Fruit fly (Drosophila melanogaster) whole organism, embryonic: ENCODE measurements around the gene CG13700.

Source experiments
- Awh ChIP-seq: fragments of 200-800 bp; sonication (Bioruptor generic); IDR thresholded peaks from 2 replicates; pipeline ENCODE4, ENCODE4 v1.3.6; 2022; ENCODE audit warnings: missing biosample characterization, missing genetic modification characterization
- CG10147 ChIP-seq: fragments of 200-800 bp; sonication (Bioruptor generic); optimal IDR thresholded peaks from 2 replicates; lab custom pipeline; 2019; ENCODE audit warnings: missing biosample characterization, mild to moderate bottlenecking, missing genetic modification characterization, moderate library complexity
- CG11398 ChIP-seq: fragments of 200-800 bp; sonication (Bioruptor generic); optimal IDR thresholded peaks from 2 replicates; lab custom pipeline; 2016; ENCODE audit warnings: missing biosample characterization, missing genetic modification characterization
- CG14014 ChIP-seq: fragments of 200-800 bp; sonication (Bioruptor generic); IDR thresholded peaks from 2 replicates; pipeline ENCODE4 v1.3.6; 2022; ENCODE audit warnings: missing biosample characterization, missing genetic modification characterization
- CG15479 ChIP-seq: fragments of 200-800 bp; sonication (Bioruptor generic); optimal IDR thresholded peaks from 3 replicates; lab custom pipeline; 2019; ENCODE audit warnings: missing biosample characterization, mild to moderate bottlenecking, missing genetic modification characterization, moderate library complexity
- CG16813 ChIP-seq: fragments of 200-800 bp; sonication (Bioruptor generic); IDR thresholded peaks from 3 replicates; pipeline ENCODE4 v1.3.6; 2022; ENCODE audit warnings: missing biosample characterization, missing genetic modification characterization; ENCODE audit not compliant: partially characterized antibody
- CG2199 ChIP-seq: fragments of 200-800 bp; sonication (Bioruptor generic); IDR thresholded peaks from 3 replicates; pipeline ENCODE4 v1.3.6; 2022; ENCODE audit warnings: missing biosample characterization, missing genetic modification characterization
- CG3065 ChIP-seq: fragments of 200-800 bp; sonication (Bioruptor generic); optimal IDR thresholded peaks from 2 replicates; lab custom pipeline; 2016; ENCODE audit warnings: missing biosample characterization, missing genetic modification characterization
- CG3163 ChIP-seq: fragments of 200-800 bp; sonication (Bioruptor generic); optimal IDR thresholded peaks from 3 replicates; lab custom pipeline; 2016; ENCODE audit warnings: missing biosample characterization, missing genetic modification characterization
- CG32772 ChIP-seq: fragments of 200-800 bp; sonication (Bioruptor generic); IDR thresholded peaks from 2 replicates; pipeline ENCODE4 v1.3.6; 2022; ENCODE audit warnings: missing biosample characterization, missing genetic modification characterization
- CG4328 ChIP-seq: fragments of 200-800 bp; sonication (Bioruptor generic); optimal IDR thresholded peaks from 3 replicates; lab custom pipeline; 2017; ENCODE audit warnings: missing biosample characterization, missing genetic modification reagents, missing genetic modification characterization
- CG6254 ChIP-seq: fragments of 200-800 bp; sonication (Bioruptor generic); optimal IDR thresholded peaks from 3 replicates; lab custom pipeline; 2017; ENCODE audit warnings: mild to moderate bottlenecking, missing biosample characterization, missing genetic modification reagents, missing genetic modification characterization
- CG7271 ChIP-seq: fragments of 200-800 bp; sonication (Bioruptor generic); optimal IDR thresholded peaks from 2 replicates; lab custom pipeline; 2018; ENCODE audit warnings: missing biosample characterization, mild to moderate bottlenecking, missing genetic modification characterization, moderate library complexity
- CrebB ChIP-seq: fragments of 200-800 bp; sonication (Bioruptor generic); optimal IDR thresholded peaks from 3 replicates; lab custom pipeline; 2018; ENCODE audit warnings: missing biosample characterization, mild to moderate bottlenecking, missing genetic modification characterization
- D ChIP-seq, 2 experiments: fragments of 200-800 bp in 1 of 2; fragments of >200 bp in 1 of 2; sonication (Bioruptor generic) in 1 of 2; optimal IDR thresholded peaks; 2 replicates in 1 of 2; 3 replicates in 1 of 2; lab custom pipeline; 2017; ENCODE audit warnings: mild to moderate bottlenecking in 1 of 2, missing biosample characterization in 1 of 2, missing genetic modification characterization in 1 of 2, missing genetic modification reagents in 1 of 2
- Dfd ChIP-seq, 2 experiments: fragments of >200 bp; optimal IDR thresholded peaks; 2 replicates each; lab custom pipeline; 2017; ENCODE audit warnings: missing biosample characterization in 2 of 2, missing genetic modification characterization in 2 of 2
- Dip3 ChIP-seq: fragments of 200-800 bp; sonication (Bioruptor generic); optimal IDR thresholded peaks from 3 replicates; lab custom pipeline; 2016; ENCODE audit warnings: missing biosample characterization, missing genetic modification characterization
- E2f2 ChIP-seq: fragments of 200-800 bp; sonication (Bioruptor generic); IDR thresholded peaks from 2 replicates; pipeline ENCODE4 v1.3.6; 2022; ENCODE audit warnings: missing biosample characterization, missing genetic modification characterization
- HHEX ChIP-seq: fragments of 200-800 bp; sonication (Bioruptor generic); optimal IDR thresholded peaks from 3 replicates; lab custom pipeline; 2017; ENCODE audit warnings: missing biosample characterization, mild to moderate bottlenecking, missing genetic modification characterization, missing genetic modification reagents
- Max ChIP-seq: fragments of 200-800 bp; sonication (Bioruptor generic); optimal IDR thresholded peaks from 2 replicates; lab custom pipeline; 2016; ENCODE audit warnings: missing biosample characterization, mild to moderate bottlenecking, missing genetic modification characterization
- Meics ChIP-seq: fragments of 200-800 bp; sonication (Bioruptor generic); optimal IDR thresholded peaks from 2 replicates; lab custom pipeline; 2017; ENCODE audit warnings: missing biosample characterization, mild to moderate bottlenecking, missing genetic modification characterization
- NC2β ChIP-seq: fragments of 200-800 bp; sonication (Bioruptor generic); optimal IDR thresholded peaks from 2 replicates; lab custom pipeline; 2016; ENCODE audit warnings: missing biosample characterization, missing genetic modification characterization
- Nf-YA ChIP-seq: fragments of 200-800 bp; sonication (Bioruptor generic); IDR thresholded peaks from 2 replicates; pipeline ENCODE4 v1.3.6; 2022; ENCODE audit warnings: missing biosample characterization, missing genetic modification characterization
- NfI ChIP-seq: fragments of 200-800 bp; sonication (Bioruptor generic); optimal IDR thresholded peaks from 3 replicates; lab custom pipeline; 2018; ENCODE audit warnings: missing biosample characterization, mild to moderate bottlenecking, missing genetic modification characterization, moderate library complexity
- PHDP ChIP-seq: fragments of 200-800 bp; sonication (Bioruptor generic); optimal IDR thresholded peaks from 3 replicates; lab custom pipeline; 2018; ENCODE audit warnings: missing biosample characterization, mild to moderate bottlenecking, missing genetic modification characterization, moderate library complexity
- Sry-β ChIP-seq: fragments of 200-800 bp; sonication (Bioruptor generic); optimal IDR thresholded peaks from 2 replicates; lab custom pipeline; 2018; ENCODE audit warnings: missing biosample characterization, mild to moderate bottlenecking, missing genetic modification characterization, moderate library complexity
- Xrp1 ChIP-seq: fragments of 200-800 bp; sonication (Bioruptor generic); IDR thresholded peaks from 2 replicates; pipeline ENCODE4 v1.3.6; 2022; ENCODE audit warnings: missing biosample characterization, missing genetic modification characterization
- ab ChIP-seq: fragments of 200-800 bp; sonication (Bioruptor generic); optimal IDR thresholded peaks from 2 replicates; lab custom pipeline; 2016; ENCODE audit warnings: missing biosample characterization, missing genetic modification characterization
- abd-A ChIP-seq: fragments of 200-800 bp; sonication (Bioruptor generic); optimal IDR thresholded peaks from 3 replicates; lab custom pipeline; 2019; ENCODE audit warnings: missing biosample characterization, mild to moderate bottlenecking, missing genetic modification characterization, moderate library complexity
- ato ChIP-seq: fragments of 200-800 bp; sonication (Bioruptor generic); IDR thresholded peaks from 2 replicates; pipeline ENCODE4 v1.3.6; 2022; ENCODE audit warnings: missing biosample characterization, missing genetic modification characterization; ENCODE audit not compliant: partially characterized antibody
- bcd ChIP-seq: fragments of 200-800 bp; sonication (Bioruptor generic); optimal IDR thresholded peaks from 2 replicates; lab custom pipeline; 2017; ENCODE audit warnings: missing biosample characterization, mild to moderate bottlenecking, missing genetic modification characterization
- bigmax ChIP-seq: fragments of 200-800 bp; sonication (Bioruptor generic); optimal IDR thresholded peaks from 2 replicates; lab custom pipeline; 2018; ENCODE audit warnings: missing biosample characterization, mild to moderate bottlenecking, missing genetic modification characterization
- bsh ChIP-seq, 2 experiments: fragments of 200-800 bp; sonication (Bioruptor generic); optimal IDR thresholded peaks; 2 replicates each; lab custom pipeline; 2017 to 2018; ENCODE audit warnings: mild to moderate bottlenecking in 2 of 2, missing biosample characterization in 2 of 2, missing genetic modification characterization in 2 of 2, moderate library complexity in 1 of 2
- crc ChIP-seq: fragments of 200-800 bp; sonication (Bioruptor generic); optimal IDR thresholded peaks from 2 replicates; lab custom pipeline; 2016; ENCODE audit warnings: missing biosample characterization, missing genetic modification characterization
- croc ChIP-seq: fragments of 200-800 bp; sonication (Bioruptor generic); conservative IDR thresholded peaks from 3 replicates; pipeline ENCODE4 v1.3.6; 2022; ENCODE audit warnings: missing biosample characterization, missing genetic modification characterization
- da ChIP-seq: fragments of 200-800 bp; sonication (Bioruptor generic); optimal IDR thresholded peaks from 2 replicates; lab custom pipeline; 2016; ENCODE audit warnings: missing biosample characterization, missing genetic modification characterization
- dimm ChIP-seq: fragments of 200-800 bp; sonication (Bioruptor generic); IDR thresholded peaks from 2 replicates; pipeline ENCODE4 v1.3.6; 2022; ENCODE audit warnings: missing biosample characterization, missing genetic modification characterization
- hkb ChIP-seq, 2 experiments: fragments of 200-800 bp in 1 of 2; fragments of >200 bp in 1 of 2; sonication (Bioruptor generic) in 1 of 2; IDR thresholded peaks in 1 of 2; optimal IDR thresholded peaks in 1 of 2; 2 replicates each; pipeline versions ENCODE4 v1.3.6 to Lab custom; 2017 to 2022; ENCODE audit warnings: missing biosample characterization in 1 of 2, missing genetic modification characterization in 1 of 2
- jing ChIP-seq: fragments of 200-800 bp; sonication (Bioruptor generic); optimal IDR thresholded peaks from 2 replicates; lab custom pipeline; 2018; ENCODE audit warnings: missing biosample characterization, mild to moderate bottlenecking, missing genetic modification characterization
- jumu ChIP-seq: fragments of 200-800 bp; sonication (Bioruptor generic); optimal IDR thresholded peaks from 3 replicates; lab custom pipeline; 2016; ENCODE audit warnings: missing biosample characterization, missing genetic modification characterization
- kni ChIP-seq: fragments of 200-800 bp; sonication (Bioruptor generic); optimal IDR thresholded peaks from 3 replicates; lab custom pipeline; 2017; ENCODE audit warnings: mild to moderate bottlenecking, missing biosample characterization, missing genetic modification reagents, missing genetic modification characterization
- oc ChIP-seq: fragments of 200-800 bp; sonication (Bioruptor generic); optimal IDR thresholded peaks from 2 replicates; lab custom pipeline; 2018; ENCODE audit warnings: missing biosample characterization, mild to moderate bottlenecking, missing genetic modification characterization, moderate library complexity
- pros ChIP-seq: fragments of 200-800 bp; sonication (Bioruptor generic); optimal IDR thresholded peaks from 3 replicates; lab custom pipeline; 2019; ENCODE audit warnings: missing biosample characterization, mild to moderate bottlenecking, missing genetic modification characterization, moderate library complexity
- pum ChIP-seq: fragments of 200-800 bp; sonication (Bioruptor generic); optimal IDR thresholded peaks from 2 replicates; lab custom pipeline; 2016; ENCODE audit warnings: missing biosample characterization, missing genetic modification characterization
- schlank ChIP-seq: fragments of 200-800 bp; sonication (Bioruptor generic); optimal IDR thresholded peaks from 2 replicates; lab custom pipeline; 2018; ENCODE audit warnings: missing biosample characterization, mild to moderate bottlenecking, missing genetic modification characterization
- sens ChIP-seq: fragments of 200-800 bp; sonication (Bioruptor generic); peaks from one replicate; lab custom pipeline; 2016; ENCODE audit warnings: missing biosample characterization, missing genetic modification characterization
- seq ChIP-seq: fragments of 200-800 bp; sonication (Bioruptor generic); IDR thresholded peaks from 2 replicates; pipeline ENCODE4 v1.3.6; 2022; ENCODE audit warnings: missing biosample characterization, missing genetic modification characterization
- sim ChIP-seq: fragments of 200-800 bp; sonication (Bioruptor generic); IDR thresholded peaks from 2 replicates; pipeline ENCODE4 v1.3.6; 2022; ENCODE audit warnings: missing biosample characterization, missing genetic modification characterization
- sna ChIP-seq: fragments of 200-800 bp; sonication (Bioruptor generic); IDR thresholded peaks from 2 replicates; pipeline ENCODE4 v1.3.6; 2022; ENCODE audit warnings: missing biosample characterization, missing genetic modification characterization; ENCODE audit not compliant: partially characterized antibody
- so ChIP-seq: fragments of 200-800 bp; sonication (Bioruptor generic); IDR thresholded peaks from 3 replicates; pipeline ENCODE4 v1.3.6; 2022; ENCODE audit warnings: missing biosample characterization, missing genetic modification characterization
- trh ChIP-seq: fragments of 200-800 bp; sonication (Bioruptor generic); optimal IDR thresholded peaks from 2 replicates; lab custom pipeline; 2016; ENCODE audit warnings: missing biosample characterization, missing genetic modification characterization
- z ChIP-seq: fragments of 200-800 bp; sonication (Bioruptor generic); IDR thresholded peaks from 3 replicates; pipeline ENCODE4 v1.3.6; 2022; ENCODE audit warnings: missing biosample characterization, missing genetic modification characterization

CG13700 gene

dm6 chr3L:18266462-18266861 lies 34.6 kb downstream of the CG13700 start (continued):
- no peak for TF ChIP-seq z (GFP tag; lab: Robert Waterston, UW)
- no peak for TF ChIP-seq CG11398 (GFP tag; lab: Kevin White, UChicago)
- no peak for TF ChIP-seq NC2β (GFP tag; lab: Kevin White, UChicago)
- no peak for TF ChIP-seq HHEX
- TF ChIP-seq sim (GFP tag; lab: Robert Waterston, UW): no peak
- peak; percentile 63 for TF ChIP-seq oc (tag; lab: Kevin White, UChicago)
- TF ChIP-seq CG4328 (GFP tag; lab: Kevin White, UChicago): no peak
- TF ChIP-seq PHDP: no peak
- TF ChIP-seq Awh (GFP tag; lab: Robert Waterston, UW): 0 out of 2 replicates have a peak, but pooled peaks have one; percentile 27
- TF ChIP-seq crc: no peak
- no peak for TF ChIP-seq CG3065 (GFP tag; lab: Kevin White, UChicago)
- TF ChIP-seq ato (GFP tag; lab: Robert Waterston, UW): no peak
- no peak for TF ChIP-seq croc
- TF ChIP-seq CG6254 (GFP tag; lab: Kevin White, UChicago): no peak
- no peak for TF ChIP-seq sna (GFP tag; lab: Robert Waterston, UW)
- no peak for TF ChIP-seq da (GFP tag; lab: Kevin White, UChicago)
- no peak for TF ChIP-seq kni
- no peak for TF ChIP-seq CG7271 (tag; lab: Kevin White, UChicago)
- no peak for TF ChIP-seq CG10147 (GFP tag; lab: Kevin White, UChicago)
- no peak for TF ChIP-seq hkb (optimal IDR thresholded peaks at IDR 0.05; lab: Kevin White, UChicago)
- TF ChIP-seq hkb (GFP tag; IDR thresholded peaks at IDR 0.05; lab: Robert Waterston, UW): no peak
- no peak for TF ChIP-seq bigmax
- no peak for TF ChIP-seq CrebB (tag; lab: Kevin White, UChicago)
- TF ChIP-seq pum (GFP tag; lab: Kevin White, UChicago): no peak
- TF ChIP-seq sens (GFP tag; lab: Kevin White, UChicago): peak; percentile 20
- TF ChIP-seq jumu (GFP tag; lab: Kevin White, UChicago): no peak
- TF ChIP-seq bcd (GFP tag; lab: Kevin White, UChicago): no peak
- no peak for TF ChIP-seq schlank (tag; lab: Kevin White, UChicago)
- no peak for TF ChIP-seq Nf-YA (GFP tag; lab: Robert Waterston, UW)
- TF ChIP-seq Max: no peak
- no peak for TF ChIP-seq Dfd (GFP tag; optimal IDR thresholded peaks at IDR 0.05; lab: Kevin White, UChicago)
- TF ChIP-seq Xrp1: no peak
- TF ChIP-seq abd-A (tag; lab: Kevin White, UChicago): peak; percentile 49
- no peak for TF ChIP-seq pros (GFP tag; lab: Kevin White, UChicago)
- TF ChIP-seq jing (GFP tag; lab: Kevin White, UChicago): no peak
- no peak for TF ChIP-seq Meics (GFP tag; lab: Kevin White, UChicago)
- TF ChIP-seq CG2199 (GFP tag; lab: Robert Waterston, UW): 0 out of 3 replicates have a peak, but pooled peaks have one; percentile 50
- TF ChIP-seq ab (GFP tag; lab: Kevin White, UChicago): no peak

dm6 chr3L:18265543-18265942 lies 35.5 kb downstream of the CG13700 start:
- TF ChIP-seq seq (GFP tag; lab: Robert Waterston, UW) (no peak), CG3163 (GFP tag; lab: Kevin White, UChicago) (no peak), ab (GFP tag; lab: Kevin White, UChicago) (no peak), dimm (GFP tag; lab: Robert Waterston, UW) (no peak), CG32772 (GFP tag; lab: Robert Waterston, UW) (no peak), trh (GFP tag; lab: Kevin White, UChicago) (no peak), D (optimal IDR thresholded peaks at IDR 0.05; lab: Kevin White, UChicago) (no peak), D (GFP tag; optimal IDR thresholded peaks at IDR 0.05; lab: Kevin White, UChicago) (no peak), Dip3 (GFP tag; lab: Kevin White, UChicago) (no peak), CG16813 (GFP tag; lab: Robert Waterston, UW) (no peak), CG14014 (no peak), CG15479 (no peak), E2f2 (GFP tag; lab: Robert Waterston, UW) (no peak), bsh (GFP tag; optimal IDR thresholded peaks at IDR 0.05; lab: Kevin White, UChicago) (no peak), NfI (GFP tag; lab: Kevin White, UChicago) (no peak), so (GFP tag; lab: Robert Waterston, UW) (no peak), Sry-β (GFP tag; lab: Kevin White, UChicago) (no peak)
